Fruit fly (Drosophila melanogaster) whole organism, prepupa: ENCODE data around the gene ara.

Source experiments
- Blimp-1 ChIP-seq: fragments of 200-800 bp; sonication (Bioruptor generic); optimal IDR thresholded peaks from 3 replicates; lab custom pipeline; 2017; ENCODE audit warnings: missing biosample characterization, missing genetic modification characterization, mild to moderate bottlenecking, moderate library complexity, missing genetic modification reagents
- CG10631 ChIP-seq: fragments of 200-800 bp; sonication (Bioruptor generic); optimal IDR thresholded peaks from 2 replicates; lab custom pipeline; 2016; ENCODE audit warnings: missing biosample characterization, missing genetic modification characterization
- CG10669 ChIP-seq: fragments of 200-800 bp; sonication (Bioruptor generic); optimal IDR thresholded peaks from 3 replicates; lab custom pipeline; 2018; ENCODE audit warnings: missing biosample characterization, mild to moderate bottlenecking, missing genetic modification characterization, moderate library complexity
- CG11294 ChIP-seq: fragments of 200-800 bp; sonication (Bioruptor generic); IDR thresholded peaks from 2 replicates; pipeline ENCODE4 v1.3.6; 2022; ENCODE audit warnings: missing biosample characterization, missing genetic modification characterization
- CG11762 ChIP-seq: fragments of 200-800 bp; sonication (Bioruptor generic); optimal IDR thresholded peaks from 3 replicates; lab custom pipeline; 2016; ENCODE audit warnings: missing biosample characterization, missing genetic modification characterization; ENCODE audit not compliant: insufficient read depth
- CG11902 ChIP-seq: fragments of 200-800 bp; sonication (Bioruptor generic); optimal IDR thresholded peaks from 3 replicates; lab custom pipeline; 2016; ENCODE audit warnings: missing biosample characterization, missing genetic modification characterization
- CG15336 ChIP-seq: fragments of 200-800 bp; sonication (Bioruptor generic); IDR thresholded peaks from 2 replicates; pipeline ENCODE4 v1.3.6; 2022; ENCODE audit warnings: missing biosample characterization, missing genetic modification characterization
- CG3032 ChIP-seq: fragments of 200-800 bp; optimal IDR thresholded peaks from 2 replicates; lab custom pipeline; 2019; ENCODE audit warnings: missing biosample characterization, mild to moderate bottlenecking, missing genetic modification characterization, moderate library complexity
- CG31627 ChIP-seq: fragments of 200-800 bp; sonication (Bioruptor generic); optimal IDR thresholded peaks from 3 replicates; lab custom pipeline; 2016; ENCODE audit warnings: missing biosample characterization, missing genetic modification characterization
- CG34406 ChIP-seq: fragments of 200-800 bp; sonication (Bioruptor generic); optimal IDR thresholded peaks from 3 replicates; lab custom pipeline; 2016; ENCODE audit warnings: missing biosample characterization, missing genetic modification characterization
- CG3919 ChIP-seq: fragments of 200-800 bp; sonication (Bioruptor generic); optimal IDR thresholded peaks from 3 replicates; lab custom pipeline; 2016; ENCODE audit warnings: missing biosample characterization, missing genetic modification characterization
- CG4318 ChIP-seq: fragments of 200-800 bp; sonication (Bioruptor generic); optimal IDR thresholded peaks from 3 replicates; lab custom pipeline; 2017; ENCODE audit warnings: missing biosample characterization, mild to moderate bottlenecking, missing genetic modification characterization
- CG6792 ChIP-seq: fragments of 200-800 bp; sonication (Bioruptor generic); optimal IDR thresholded peaks from 3 replicates; lab custom pipeline; 2016; ENCODE audit warnings: missing biosample characterization, missing genetic modification characterization
- CG7368 ChIP-seq: fragments of 200-800 bp; sonication (Bioruptor generic); optimal IDR thresholded peaks from 3 replicates; lab custom pipeline; 2016; ENCODE audit warnings: missing biosample characterization, missing genetic modification characterization
- CG8119 ChIP-seq: fragments of 200-800 bp; sonication (Bioruptor generic); IDR thresholded peaks from 3 replicates; pipeline ENCODE4 v1.3.6; 2022; ENCODE audit warnings: missing biosample characterization, missing genetic modification characterization
- CG8319 ChIP-seq: fragments of 200-800 bp; sonication (Bioruptor generic); optimal IDR thresholded peaks from 3 replicates; lab custom pipeline; 2016; ENCODE audit warnings: missing biosample characterization, missing genetic modification characterization
- CG8632 ChIP-seq: fragments of 200-800 bp; sonication (Bioruptor generic); optimal IDR thresholded peaks from 3 replicates; lab custom pipeline; 2016; ENCODE audit warnings: missing biosample characterization, missing genetic modification characterization
- Eip75B ChIP-seq: fragments of 200-800 bp; sonication (Bioruptor generic); optimal IDR thresholded peaks from 3 replicates; lab custom pipeline; 2016; ENCODE audit warnings: missing biosample characterization, missing genetic modification characterization
- Eip78C ChIP-seq: fragments of 200-800 bp; sonication (Bioruptor generic); peaks from one replicate; lab custom pipeline; 2016; ENCODE audit warnings: missing biosample characterization, missing genetic modification characterization
- Ets21C ChIP-seq: fragments of 200-800 bp; sonication (Bioruptor generic); optimal IDR thresholded peaks from 3 replicates; lab custom pipeline; 2016; ENCODE audit warnings: missing biosample characterization, missing genetic modification characterization
- Ets96B ChIP-seq: fragments of 200-800 bp; optimal IDR thresholded peaks from 2 replicates; lab custom pipeline; 2019; ENCODE audit warnings: missing biosample characterization, mild to moderate bottlenecking, missing genetic modification characterization, moderate library complexity
- Hr38 ChIP-seq: sonication (Bioruptor generic); optimal IDR thresholded peaks from 2 replicates; lab custom pipeline; 2016; ENCODE audit warnings: missing biosample characterization, missing genetic modification characterization
- Hr39 ChIP-seq: fragments of 200-800 bp; sonication (Bioruptor generic); optimal IDR thresholded peaks from 2 replicates; lab custom pipeline; 2016; ENCODE audit warnings: missing biosample characterization, missing genetic modification characterization
- Lpt ChIP-seq: fragments of 200-800 bp; sonication (Bioruptor generic); optimal IDR thresholded peaks from 3 replicates; lab custom pipeline; 2016; ENCODE audit warnings: missing biosample characterization, missing genetic modification characterization
- Met ChIP-seq: fragments of 200-800 bp; sonication (Bioruptor generic); optimal IDR thresholded peaks from 3 replicates; lab custom pipeline; 2016; ENCODE audit warnings: missing biosample characterization, missing genetic modification characterization
- Smox ChIP-seq: fragments of 200-800 bp; sonication (Bioruptor generic); optimal IDR thresholded peaks from 3 replicates; lab custom pipeline; 2016; ENCODE audit warnings: missing biosample characterization, missing genetic modification characterization
- Sox102F ChIP-seq: fragments of 200-800 bp; sonication (Bioruptor generic); optimal IDR thresholded peaks from 2 replicates; lab custom pipeline; 2016; ENCODE audit warnings: missing biosample characterization, mild to moderate bottlenecking, missing genetic modification characterization
- Sox14 ChIP-seq: fragments of 200-800 bp; sonication (Bioruptor generic); optimal IDR thresholded peaks from 3 replicates; lab custom pipeline; 2016; ENCODE audit warnings: missing biosample characterization, missing genetic modification characterization
- Sox15 ChIP-seq: fragments of 200-800 bp; sonication (Bioruptor generic); optimal IDR thresholded peaks from 3 replicates; lab custom pipeline; 2016; ENCODE audit warnings: missing biosample characterization, missing genetic modification characterization
- achi ChIP-seq: fragments of 200-800 bp; sonication (Bioruptor generic); optimal IDR thresholded peaks from 3 replicates; lab custom pipeline; 2016; ENCODE audit warnings: missing biosample characterization, missing genetic modification characterization
- acj6 ChIP-seq: fragments of 200-800 bp; sonication (Bioruptor generic); optimal IDR thresholded peaks from 3 replicates; lab custom pipeline; 2016; ENCODE audit warnings: missing biosample characterization, missing genetic modification characterization
- cyc ChIP-seq: fragments of 200-800 bp; sonication (Bioruptor generic); optimal IDR thresholded peaks from 3 replicates; lab custom pipeline; 2016; ENCODE audit warnings: missing biosample characterization, missing genetic modification characterization
- dsx ChIP-seq: fragments of 200-800 bp; optimal IDR thresholded peaks from 3 replicates; lab custom pipeline; 2019; ENCODE audit warnings: missing biosample characterization, mild to moderate bottlenecking, missing genetic modification characterization, moderate library complexity; ENCODE audit not compliant: poor library complexity, severe bottlenecking
- eg ChIP-seq: fragments of 200-800 bp; sonication (Bioruptor generic); IDR thresholded peaks from 3 replicates; pipeline ENCODE4 v1.3.6; 2022; ENCODE audit warnings: missing biosample characterization, missing genetic modification characterization
- esn ChIP-seq: fragments of 200-800 bp; sonication (Bioruptor generic); optimal IDR thresholded peaks from 2 replicates; lab custom pipeline; 2016; ENCODE audit warnings: missing biosample characterization, mild to moderate bottlenecking, missing genetic modification characterization, moderate library complexity
- fd59A ChIP-seq: fragments of 200-800 bp; sonication (Bioruptor generic); optimal IDR thresholded peaks from 2 replicates; lab custom pipeline; 2017; ENCODE audit warnings: missing biosample characterization, mild to moderate bottlenecking, missing genetic modification characterization, missing genetic modification reagents
- fd85E ChIP-seq: fragments of 200-800 bp; sonication (Bioruptor generic); optimal IDR thresholded peaks from 3 replicates; lab custom pipeline; 2016; ENCODE audit warnings: missing biosample characterization, missing genetic modification characterization
- lz ChIP-seq: fragments of 200-800 bp; sonication (Bioruptor generic); optimal IDR thresholded peaks from 3 replicates; lab custom pipeline; 2016; ENCODE audit warnings: missing biosample characterization, missing genetic modification characterization
- net ChIP-seq: fragments of 200-800 bp; sonication (Bioruptor generic); optimal IDR thresholded peaks from 3 replicates; lab custom pipeline; 2016; ENCODE audit warnings: missing biosample characterization, missing genetic modification characterization
- pdm3 ChIP-seq: fragments of 200-800 bp; sonication (Bioruptor generic); optimal IDR thresholded peaks from 3 replicates; lab custom pipeline; 2016; ENCODE audit warnings: missing biosample characterization, missing genetic modification characterization
- ss ChIP-seq, 2 experiments: fragments of 200-800 bp; sonication (Bioruptor generic); optimal IDR thresholded peaks; 2 replicates in 1 of 2; 3 replicates in 1 of 2; lab custom pipeline; 2017 to 2018; ENCODE audit warnings: mild to moderate bottlenecking in 2 of 2, missing biosample characterization in 2 of 2, missing genetic modification characterization in 2 of 2, moderate library complexity in 1 of 2
- svp ChIP-seq: fragments of 200-800 bp; sonication (Bioruptor generic); peaks from one replicate; lab custom pipeline; 2016; ENCODE audit warnings: missing biosample characterization, missing genetic modification characterization
- topi ChIP-seq: fragments of 200-800 bp; sonication (Bioruptor generic); optimal IDR thresholded peaks from 3 replicates; lab custom pipeline; 2016; ENCODE audit warnings: missing biosample characterization, missing genetic modification characterization

Gene ara

dm6 chr3L:12643820-12644744 is 63.6 kb downstream of the ara start:
- TF ChIP-seq esn (GFP tag; lab: Kevin White, UChicago) = peak; percentile 56
- peak; percentile 37 for TF ChIP-seq Met (GFP tag; lab: Kevin White, UChicago)
- TF ChIP-seq Sox102F (GFP tag; lab: Kevin White, UChicago) = no peak
- peak; percentile 3 for TF ChIP-seq Ets21C (GFP tag; lab: Kevin White, UChicago)
- no peak for TF ChIP-seq eg (GFP tag; lab: Robert Waterston, UW)
- peak; percentile 5 for TF ChIP-seq pdm3 (GFP tag; lab: Kevin White, UChicago)
- peak; percentile 24 for TF ChIP-seq Sox15 (GFP tag; lab: Kevin White, UChicago)
- peak; percentile 5 for TF ChIP-seq lz
- no peak for TF ChIP-seq CG8632
- no peak for TF ChIP-seq fd59A (GFP tag; lab: Kevin White, UChicago)
- TF ChIP-seq CG8119 = no peak
- peak; percentile 22 for TF ChIP-seq dsx (GFP tag; lab: Kevin White, UChicago)
- TF ChIP-seq Smox (GFP tag; lab: Kevin White, UChicago) = peak; percentile 17
- TF ChIP-seq CG11294 (GFP tag; lab: Robert Waterston, UW) = no peak
- no peak for TF ChIP-seq Hr38 (GFP tag; lab: Kevin White, UChicago)
- TF ChIP-seq CG6792 (GFP tag; lab: Kevin White, UChicago) = peak; percentile 16
- TF ChIP-seq achi (GFP tag; lab: Kevin White, UChicago) = peak; percentile 18
- no peak for TF ChIP-seq CG10669 (GFP tag; lab: Kevin White, UChicago)
- TF ChIP-seq CG34406 (GFP tag; lab: Kevin White, UChicago) = peak; percentile 37
- TF ChIP-seq Hr39 = peak; percentile 38
- peak; percentile 20 for TF ChIP-seq CG31627 (GFP tag; lab: Kevin White, UChicago)
- no peak for TF ChIP-seq CG11762 (GFP tag; lab: Kevin White, UChicago)
- no peak for TF ChIP-seq CG7368 (GFP tag; lab: Kevin White, UChicago)
- TF ChIP-seq Blimp-1 = peak; percentile 27
- peak; percentile 32 for TF ChIP-seq CG3032 (tag; lab: Kevin White, UChicago)
- TF ChIP-seq CG4318 (GFP tag; lab: Kevin White, UChicago) = no peak
- peak; percentile 29 for TF ChIP-seq CG11902 (GFP tag; lab: Kevin White, UChicago)
- TF ChIP-seq net (GFP tag; lab: Kevin White, UChicago) = no peak
- no peak for TF ChIP-seq acj6 (GFP tag; lab: Kevin White, UChicago)
- TF ChIP-seq topi (GFP tag; lab: Kevin White, UChicago) = peak; percentile 40
- TF ChIP-seq svp (GFP tag; lab: Kevin White, UChicago) = peak; percentile 57
- TF ChIP-seq CG10631 (GFP tag; lab: Kevin White, UChicago) = no peak
- TF ChIP-seq cyc (GFP tag; lab: Kevin White, UChicago) = peak; percentile 38
- TF ChIP-seq fd85E (GFP tag; lab: Kevin White, UChicago) = no peak
- TF ChIP-seq Eip75B (GFP tag; lab: Kevin White, UChicago) = no peak
- no peak for TF ChIP-seq CG15336 (GFP tag; lab: Robert Waterston, UW)
- TF ChIP-seq CG8319 (GFP tag; lab: Kevin White, UChicago) = no peak
- no peak for TF ChIP-seq ss (GFP tag; optimal IDR thresholded peaks at IDR 0.05; lab: Kevin White, UChicago)
- peak; percentile 37 for TF ChIP-seq CG3919 (GFP tag; lab: Kevin White, UChicago)
- peak; percentile 30 for TF ChIP-seq Ets96B (tag; lab: Kevin White, UChicago)
- no peak for TF ChIP-seq Lpt (GFP tag; lab: Kevin White, UChicago)
- peak; percentile 66 for TF ChIP-seq Eip78C (GFP tag; lab: Kevin White, UChicago)
- TF ChIP-seq Sox14 (GFP tag; lab: Kevin White, UChicago) = no peak
